Worm (Caenorhabditis elegans): ENCODE data around the gene cnnm-3.
A peak's percentile ranks its signal among the peaks of the same experiment; 100 is the strongest.

cnnm-3 gene

ce11 chrX:3087647-3088046 lies 42.0 kb upstream of the cnnm-3 start:
- TF ChIP-seq lin-11 (tag; optimal IDR thresholded peaks at IDR 0.05) (no peak), tbx-2 (tag; optimal IDR thresholded peaks at IDR 0.05) (no peak), C08G9.2 (tag; optimal IDR thresholded peaks at IDR 0.05) (no peak), ahr-1 (tag; optimal IDR thresholded peaks at IDR 0.05) (no peak), ref-2 (tag; optimal IDR thresholded peaks at IDR 0.05) (no peak), lim-6 (tag; optimal IDR thresholded peaks at IDR 0.05) (no peak), fax-1 (tag; optimal IDR thresholded peaks at IDR 0.05) (no peak), pag-3 (tag; optimal IDR thresholded peaks at IDR 0.05; ENCODE audit: borderline replicate concordance) (no peak), sox-2 (GFP tag; IDR thresholded peaks at IDR 0.05) (no peak), sox-4 (tag; optimal IDR thresholded peaks at IDR 0.05) (no peak), unc-86 (tag; optimal IDR thresholded peaks at IDR 0.05) (no peak), ceh-19 (GFP tag; optimal IDR thresholded peaks at IDR 0.05) (no peak), hlh-30 (tag; optimal IDR thresholded peaks at IDR 0.05; ENCODE audit: insufficient read depth) (no peak), ceh-30 (tag; optimal IDR thresholded peaks at IDR 0.05) (no peak), ceh-9 (tag; optimal IDR thresholded peaks at IDR 0.05) (no peak), nhr-232 (tag; optimal IDR thresholded peaks at IDR 0.05) (no peak), unc-55 (GFP tag; optimal IDR thresholded peaks at IDR 0.05) (no peak), pat-9 (tag; optimal IDR thresholded peaks at IDR 0.05) (no peak)

DNA sequence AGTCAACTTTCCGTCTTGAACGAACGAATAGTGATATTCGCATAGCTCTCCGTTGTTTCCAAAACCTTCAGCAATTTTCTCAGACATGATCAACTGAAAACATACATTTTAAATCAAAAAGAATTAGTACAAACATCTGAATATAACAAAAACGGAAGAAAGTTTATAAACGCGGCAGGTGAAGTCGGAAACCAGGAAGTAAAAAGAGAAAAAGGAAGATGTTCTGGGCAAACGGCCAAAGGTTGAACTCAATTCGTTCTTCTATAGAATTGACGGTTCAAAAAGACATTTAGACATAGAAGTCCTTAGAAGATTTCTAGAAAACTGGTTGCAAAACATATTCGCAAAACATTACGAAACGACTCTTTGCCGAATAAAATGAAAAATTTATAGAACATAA lies 41.6 kb upstream of the cnnm-3 start, which contains the start of gene F52E4.5:
Gene F52E4.5, minus strand, starts transcription at position 101 of the 400 bp plus-strand sequence.
- TF ChIP-seq ceh-9 (tag; optimal IDR thresholded peaks at IDR 0.05) (no peak), nhr-232 (tag; optimal IDR thresholded peaks at IDR 0.05) (no peak)

- no peak for TF ChIP-seq sdc-2 (tag; optimal IDR thresholded peaks at IDR 0.05)
- no peak for TF ChIP-seq zip-5 (tag; optimal IDR thresholded peaks at IDR 0.05)
- no peak for TF ChIP-seq fkh-10 (GFP tag; optimal IDR thresholded peaks at IDR 0.05)
- no peak for TF ChIP-seq dmd-4 (tag; optimal IDR thresholded peaks at IDR 0.05; ENCODE audit: borderline replicate concordance)
- TF ChIP-seq Y22D7AL.16 (tag; optimal IDR thresholded peaks at IDR 0.05), result no peak
- no peak for TF ChIP-seq ceh-2 (tag; optimal IDR thresholded peaks at IDR 0.05)
- TF ChIP-seq mec-3 (tag; optimal IDR thresholded peaks at IDR 0.05; ENCODE audit: borderline replicate concordance), result no peak
- TF ChIP-seq ceh-30 (tag; optimal IDR thresholded peaks at IDR 0.05), result no peak
- TF ChIP-seq hlh-8 (tag; optimal IDR thresholded peaks at IDR 0.05), result no peak
- TF ChIP-seq gmeb-2 (tag; optimal IDR thresholded peaks at IDR 0.05), result no peak
- no peak for TF ChIP-seq K09A11.1 (tag; optimal IDR thresholded peaks at IDR 0.05; ENCODE audit: insufficient read depth)
- no peak for TF ChIP-seq tbx-7 (tag; optimal IDR thresholded peaks at IDR 0.05)
- no peak for TF ChIP-seq ceh-48 (tag; optimal IDR thresholded peaks at IDR 0.05)
- TF ChIP-seq nhr-11 (tag; optimal IDR thresholded peaks at IDR 0.05), result no peak
- TF ChIP-seq nhr-232 (tag; optimal IDR thresholded peaks at IDR 0.05), result no peak
- TF ChIP-seq syd-9 (tag; optimal IDR thresholded peaks at IDR 0.05), result no peak
- TF ChIP-seq ceh-18 (tag; optimal IDR thresholded peaks at IDR 0.05), result no peak
- TF ChIP-seq C08G9.2 (tag; optimal IDR thresholded peaks at IDR 0.05), result no peak
- TF ChIP-seq K02D7.2 (tag; optimal IDR thresholded peaks at IDR 0.05), result no peak
- TF ChIP-seq ceh-34 (tag; optimal IDR thresholded peaks at IDR 0.05), result no peak
These were observed 35.2 kb upstream of the cnnm-3 start, which contains the start of gene twk-16 for ce11 chrX:3080825-3081224. Gene twk-16 (plus strand): TSS chrX:3081125.

ce11 chrX:3070322-3070721 lies 24.7 kb upstream of the cnnm-3 start, which contains the start of gene ceh-31:
Gene ceh-31 (minus strand): TSS chrX:3070422.
- TF ChIP-seq nfya-1 (tag; optimal IDR thresholded peaks at IDR 0.05), result no peak
- no peak for TF ChIP-seq eyg-1 (tag; optimal IDR thresholded peaks at IDR 0.05)
- TF ChIP-seq odd-2 (tag; optimal IDR thresholded peaks at IDR 0.05), result no peak
- TF ChIP-seq ref-2 (tag; optimal IDR thresholded peaks at IDR 0.05), result peak; percentile 36
- no peak for TF ChIP-seq pax-1 (tag; optimal IDR thresholded peaks at IDR 0.05)
- no peak for TF ChIP-seq ceh-14 (tag; optimal IDR thresholded peaks at IDR 0.05)
- TF ChIP-seq ztf-16 (tag; optimal IDR thresholded peaks at IDR 0.05), result no peak
- TF ChIP-seq ceh-2 (tag; optimal IDR thresholded peaks at IDR 0.05), result no peak
- TF ChIP-seq T23F11.4 (GFP tag; optimal IDR thresholded peaks at IDR 0.05), result no peak

Measured in whole organism, late embryonic.